Worm (Caenorhabditis elegans): Measurements from ENCODE around the gene rnp-2.
"Not testable (repeated sequence)": the region's sequence is repeated elsewhere in the genome, so short reads cannot be mapped to it uniquely, and the experiment has no call there.

- not testable (repeated sequence) for TF ChIP-seq ceh-13 (GFP tag; optimal IDR thresholded peaks at IDR 0.05); ama-1 (optimal IDR thresholded peaks at IDR 0.05)
These were observed 14.2 kb downstream of the rnp-2 start, which contains the start of gene K08D10.11 for ce11 chrIV:4186099-4186498.

Data from whole organism, early embryonic.